Worm (Caenorhabditis elegans): ENCODE data around the gene ZC477.2.

DNA sequence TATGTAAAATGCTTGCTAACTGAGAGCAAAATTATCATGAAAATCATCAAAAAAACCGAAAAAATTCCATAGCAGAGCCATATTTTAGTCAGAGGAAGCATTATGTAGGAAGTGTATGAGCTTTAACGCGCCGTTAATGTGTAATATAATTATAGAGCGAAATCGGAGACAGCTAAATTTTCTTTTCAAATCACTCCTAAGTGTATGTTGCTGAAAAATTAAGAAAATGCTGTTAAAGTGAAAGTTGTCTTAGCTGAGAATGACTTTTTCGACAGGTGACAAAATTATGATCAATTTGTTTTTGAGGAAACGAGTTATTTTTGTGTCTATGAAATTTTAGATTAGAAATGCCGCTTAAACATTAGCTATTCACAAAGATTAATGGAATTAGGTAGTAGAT, 32.9 kb upstream of the ZC477.2 start, which contains the start of gene srg-50:
- TF ChIP-seq nhr-77 (tag; optimal IDR thresholded peaks at IDR 0.05) (no peak), egl-13 (tag; optimal IDR thresholded peaks at IDR 0.05) (no peak), efl-1 (optimal IDR thresholded peaks at IDR 0.05) (no peak), efl-1 (GFP tag; optimal IDR thresholded peaks at IDR 0.05 in 1 of 2) (no peak), alr-1 (tag; optimal IDR thresholded peaks at IDR 0.05; ENCODE audit: borderline replicate concordance) (no peak), grh-1 (GFP tag; IDR thresholded peaks at IDR 0.05) (no peak), sox-4 (tag; optimal IDR thresholded peaks at IDR 0.05) (no peak), mep-1 (tag; optimal IDR thresholded peaks at IDR 0.05) (no peak), nhr-28 (tag; optimal IDR thresholded peaks at IDR 0.05) (no peak)
